Fruit fly (Drosophila melanogaster) whole organism, adult: ENCODE data around the gene CG18747.

ENCODE experiments used
- CG11617 ChIP-seq: fragments of 200-800 bp; sonication (Bioruptor generic); optimal IDR thresholded peaks from 2 replicates; lab custom pipeline; 2017; ENCODE audit warnings: mild to moderate bottlenecking, missing biosample characterization, missing genetic modification reagents, missing genetic modification characterization
- toe ChIP-seq: fragments of 200-800 bp; sonication (Bioruptor generic); optimal IDR thresholded peaks from 2 replicates; lab custom pipeline; 2016; ENCODE audit warnings: missing biosample characterization, missing genetic modification characterization

- TF ChIP-seq toe (GFP tag; lab: Kevin White, UChicago): no peak
- TF ChIP-seq CG11617 (GFP tag; lab: Kevin White, UChicago): no peak
These were observed 2.5 kb upstream of the CG18747 start, which contains the start of gene CG18745 for dm6 chr3R:7785784-7786183.
